Worm (Caenorhabditis elegans) whole organism, L1 larva: ENCODE results near the gene Y41D4A.1.

Experiments used
- alr-1 ChIP-seq: fragments of 200-800 bp; sonication (Bioruptor generic); optimal IDR thresholded peaks from 2 replicates; lab custom pipeline; 2018; ENCODE audit warnings: borderline replicate concordance, mild to moderate bottlenecking, missing genetic modification characterization, missing compliant biosample characterization
- ama-1 ChIP-seq: fragments of 150-350 bp; optimal IDR thresholded peaks from 2 replicates; lab custom pipeline; 2014
- elt-2 ChIP-seq: sonication (generic microtip); optimal IDR thresholded peaks from 2 replicates; lab custom pipeline; 2016; ENCODE audit warnings: missing genetic modification characterization, mild to moderate bottlenecking, inconsistent platforms, missing compliant biosample characterization, missing genetic modification reagents
- lin-15B ChIP-seq: fragments of 150-350 bp; sonication (generic microtip); optimal IDR thresholded peaks from 3 replicates; lab custom pipeline; 2014; ENCODE audit warnings: missing biosample characterization, missing genetic modification characterization
- lin-35 ChIP-seq, 2 experiments: fragments of 150-350 bp; optimal IDR thresholded peaks; 2 replicates each; lab custom pipeline; 2014; ENCODE audit warnings: missing biosample characterization in 2 of 2, missing genetic modification characterization in 2 of 2, missing genetic modification reagents in 2 of 2
- nhr-12 ChIP-seq: sonication (generic microtip); optimal IDR thresholded peaks from 2 replicates; lab custom pipeline; 2017; ENCODE audit warnings: missing biosample characterization, missing genetic modification characterization
- nhr-237 ChIP-seq: fragments of 150-350 bp; optimal IDR thresholded peaks from 2 replicates; lab custom pipeline; 2014; ENCODE audit warnings: missing biosample characterization, missing genetic modification characterization
- nhr-90 ChIP-seq: sonication (generic microtip); optimal IDR thresholded peaks from 2 replicates; lab custom pipeline; 2016; ENCODE audit warnings: mild to moderate bottlenecking, missing genetic modification characterization, missing compliant biosample characterization; ENCODE audit not compliant: poor library complexity
- snpc-4 ChIP-seq: fragments of 150-350 bp; optimal IDR thresholded peaks from 2 replicates; lab custom pipeline; 2014; ENCODE audit warnings: missing biosample characterization, missing genetic modification characterization

DNA sequence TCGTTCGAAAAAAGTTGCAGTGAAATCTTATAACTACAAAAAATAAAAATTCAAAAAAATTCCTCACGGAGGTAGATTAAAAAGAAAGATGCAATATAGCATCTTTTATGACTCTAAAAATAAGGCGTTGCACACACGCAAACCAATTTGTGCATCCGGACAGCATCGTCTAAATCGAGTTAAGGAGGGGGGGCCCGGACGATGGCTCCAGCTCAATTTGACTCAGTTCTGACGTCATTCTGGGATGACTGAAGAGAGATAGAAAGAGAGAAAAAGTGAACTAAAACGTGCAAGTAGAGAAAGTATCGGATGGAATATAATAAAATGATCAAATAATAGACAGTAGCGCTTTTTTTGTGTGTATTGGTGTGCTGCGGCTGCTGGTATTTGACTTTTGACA is 6.0 kb upstream of the Y41D4A.1 start:
- no peak for TF ChIP-seq snpc-4 (tag; lab: Kevin White, UChicago)
- TF ChIP-seq alr-1 (tag; lab: Kevin White, UChicago), result no peak
- no peak for TF ChIP-seq nhr-90 (tag; lab: Kevin White, UChicago)
- TF ChIP-seq ama-1 (lab: Kevin White, UChicago), result no peak
- peak in 1 of 2 experiments; percentile 5 for TF ChIP-seq lin-35 (GFP tag; optimal IDR thresholded peaks at IDR 0.05; lab: Kevin White, UChicago)
- no peak for TF ChIP-seq nhr-237 (tag; lab: Kevin White, UChicago)
- no peak for TF ChIP-seq nhr-12 (tag; lab: Kevin White, UChicago)
- TF ChIP-seq lin-15B (tag; lab: Kevin White, UChicago), result no peak
- TF ChIP-seq elt-2, result no peak
